Fruit fly (Drosophila melanogaster) whole organism, prepupa: ENCODE results near the gene CG5188.

Source experiments
- CG10669 ChIP-seq: fragments of 200-800 bp; sonication (Bioruptor generic); optimal IDR thresholded peaks from 3 replicates; lab custom pipeline; 2018; ENCODE audit warnings: missing biosample characterization, mild to moderate bottlenecking, missing genetic modification characterization, moderate library complexity
- CG34406 ChIP-seq: fragments of 200-800 bp; sonication (Bioruptor generic); optimal IDR thresholded peaks from 3 replicates; lab custom pipeline; 2016; ENCODE audit warnings: missing biosample characterization, missing genetic modification characterization
- CG6276 ChIP-seq: fragments of 200-800 bp; sonication (Bioruptor generic); optimal IDR thresholded peaks from 2 replicates; lab custom pipeline; 2017; ENCODE audit warnings: missing biosample characterization, mild to moderate bottlenecking, missing genetic modification characterization
- Eip75B ChIP-seq: fragments of 200-800 bp; sonication (Bioruptor generic); optimal IDR thresholded peaks from 3 replicates; lab custom pipeline; 2016; ENCODE audit warnings: missing biosample characterization, missing genetic modification characterization
- Lpt ChIP-seq: fragments of 200-800 bp; sonication (Bioruptor generic); optimal IDR thresholded peaks from 3 replicates; lab custom pipeline; 2016; ENCODE audit warnings: missing biosample characterization, missing genetic modification characterization
- Sox102F ChIP-seq: fragments of 200-800 bp; sonication (Bioruptor generic); optimal IDR thresholded peaks from 2 replicates; lab custom pipeline; 2016; ENCODE audit warnings: missing biosample characterization, mild to moderate bottlenecking, missing genetic modification characterization
- dsx ChIP-seq: fragments of 200-800 bp; optimal IDR thresholded peaks from 3 replicates; lab custom pipeline; 2019; ENCODE audit warnings: missing biosample characterization, mild to moderate bottlenecking, missing genetic modification characterization, moderate library complexity; ENCODE audit not compliant: poor library complexity, severe bottlenecking
- eg ChIP-seq: fragments of 200-800 bp; sonication (Bioruptor generic); IDR thresholded peaks from 3 replicates; pipeline ENCODE4 v1.3.6; 2022; ENCODE audit warnings: missing biosample characterization, missing genetic modification characterization
- pdm3 ChIP-seq: fragments of 200-800 bp; sonication (Bioruptor generic); optimal IDR thresholded peaks from 3 replicates; lab custom pipeline; 2016; ENCODE audit warnings: missing biosample characterization, missing genetic modification characterization
- spab ChIP-seq: fragments of 200-800 bp; sonication (Bioruptor generic); optimal IDR thresholded peaks from 2 replicates; lab custom pipeline; 2017; ENCODE audit warnings: missing biosample characterization, mild to moderate bottlenecking, missing genetic modification characterization, missing genetic modification reagents

dm6 chr2L:10435606-10436160, 7.1 kb downstream of the CG5188 start, which contains the start of the genes TBC1D16 and holn1:
- TF ChIP-seq CG34406 (GFP tag; lab: Kevin White, UChicago) (no peak), spab (no peak), CG6276 (GFP tag; lab: Kevin White, UChicago) (no peak), pdm3 (no peak), dsx (GFP tag; lab: Kevin White, UChicago) (no peak), Lpt (GFP tag; lab: Kevin White, UChicago) (no peak), eg (GFP tag; lab: Robert Waterston, UW) (no peak), Eip75B (GFP tag; lab: Kevin White, UChicago) (no peak), CG10669 (GFP tag; lab: Kevin White, UChicago) (no peak), Sox102F (GFP tag; lab: Kevin White, UChicago) (no peak)
